Fruit fly (Drosophila melanogaster) whole organism: ENCODE measurements around the gene Vm26Ab.

ENCODE experiments used
- CG8478 ChIP-seq: fragments of >200 bp; optimal IDR thresholded peaks from 2 replicates; lab custom pipeline; 2018; ENCODE audit warnings: inconsistent platforms
- Dll ChIP-seq: fragments of >200 bp; optimal IDR thresholded peaks from 2 replicates; lab custom pipeline; 2017
- EcR ChIP-seq, 2 experiments: fragments of >200 bp; optimal IDR thresholded peaks; 2 replicates each; lab custom pipeline; 2017; ENCODE audit warnings: missing biosample characterization in 2 of 2, missing genetic modification characterization in 2 of 2, missing genetic modification reagents in 2 of 2
- pan ChIP-seq: fragments of >200 bp; optimal IDR thresholded peaks from 2 replicates; lab custom pipeline; 2017
- psq ChIP-seq: fragments of >200 bp; optimal IDR thresholded peaks from 2 replicates; lab custom pipeline; 2017
- usp ChIP-seq: fragments of >200 bp; optimal IDR thresholded peaks from 2 replicates; lab custom pipeline; 2017; ENCODE audit warnings: missing biosample characterization, missing genetic modification characterization, mixed read lengths

The Vm26Ab gene

dm6 chr2L:5990447-5990846 lies 33.6 kb downstream of the Vm26Ab start:
- TF ChIP-seq Dll (lab: Kevin White, UChicago) (no peak), CG8478 (lab: Kevin White, UChicago) (no peak), EcR (GFP tag; optimal IDR thresholded peaks at IDR 0.05; lab: Kevin White, UChicago) (no peak), usp (no peak), psq (lab: Kevin White, UChicago) (no peak), pan (lab: Kevin White, UChicago) (no peak)

- TF ChIP-seq EcR (GFP tag; optimal IDR thresholded peaks at IDR 0.05; lab: Kevin White, UChicago), result no peak
- no peak for TF ChIP-seq usp
- TF ChIP-seq Dll (lab: Kevin White, UChicago), result peak; percentile 62
Observed at dm6 chr2L:5997609-5998229, 40.9 kb downstream of the Vm26Ab start.

dm6 chr2L:5998383-5998782 lies 41.6 kb downstream of the Vm26Ab start:
- TF ChIP-seq CG8478 (lab: Kevin White, UChicago) (no peak), pan (lab: Kevin White, UChicago) (no peak), Dll (lab: Kevin White, UChicago) (no peak), usp (no peak), EcR (GFP tag; optimal IDR thresholded peaks at IDR 0.05; lab: Kevin White, UChicago) (no peak), psq (lab: Kevin White, UChicago) (no peak)

dm6 chr2L:5999247-5999646 lies 42.4 kb downstream of the Vm26Ab start, which contains the start of gene Kdm5:
Kdm5 (minus strand) TSS chr2L:5999501.
- no peak for TF ChIP-seq psq (lab: Kevin White, UChicago)

dm6 chr2L:6000065-6000464 lies 43.3 kb downstream of the Vm26Ab start, which contains the start of gene Tsp26A:
Tsp26A (plus strand) TSS chr2L:6000228.
- TF ChIP-seq pan (lab: Kevin White, UChicago) (no peak), psq (lab: Kevin White, UChicago) (no peak), Dll (lab: Kevin White, UChicago) (no peak), EcR (GFP tag; optimal IDR thresholded peaks at IDR 0.05; lab: Kevin White, UChicago) (no peak), usp (no peak), CG8478 (lab: Kevin White, UChicago) (no peak)

dm6 chr2L:6006508-6007232 lies 49.9 kb downstream of the Vm26Ab start, which contains the start of gene Gal:
Gal (minus strand) TSS chr2L:6006827.
- no peak for TF ChIP-seq usp
